Worm (Caenorhabditis elegans) whole organism, late embryonic: ENCODE data around the gene srh-71.

Experiments used
- C08G9.2 ChIP-seq: sonication (generic microtip); optimal IDR thresholded peaks from 2 replicates; lab custom pipeline; 2016; ENCODE audit warnings: mild to moderate bottlenecking, missing genetic modification characterization, moderate library complexity, missing compliant biosample characterization
- F13H6.1 ChIP-seq: sonication (generic microtip); optimal IDR thresholded peaks from 2 replicates; lab custom pipeline; 2016; ENCODE audit warnings: missing genetic modification characterization, missing compliant biosample characterization
- K09A11.1 ChIP-seq: sonication (generic microtip); optimal IDR thresholded peaks from 2 replicates; lab custom pipeline; 2017; ENCODE audit warnings: antibody characterized with exemption, mild to moderate bottlenecking, missing genetic modification characterization, missing compliant biosample characterization; ENCODE audit not compliant: insufficient read depth
- Y22D7AL.16 ChIP-seq: sonication (generic microtip); optimal IDR thresholded peaks from 2 replicates; lab custom pipeline; 2016; ENCODE audit warnings: missing genetic modification characterization, missing compliant biosample characterization
- ceh-18 ChIP-seq: sonication (generic microtip); optimal IDR thresholded peaks from 2 replicates; lab custom pipeline; 2016; ENCODE audit warnings: missing genetic modification characterization, missing compliant biosample characterization
- ceh-2 ChIP-seq: sonication (generic microtip); optimal IDR thresholded peaks from 2 replicates; lab custom pipeline; 2016; ENCODE audit warnings: missing genotype, missing genetic modification characterization, missing compliant biosample characterization
- ceh-30 ChIP-seq: fragments of 150-350 bp; optimal IDR thresholded peaks from 2 replicates; lab custom pipeline; 2014; ENCODE audit warnings: missing biosample characterization, missing genetic modification characterization
- ceh-31 ChIP-seq: sonication (generic microtip); optimal IDR thresholded peaks from 2 replicates; lab custom pipeline; 2016; ENCODE audit warnings: missing genetic modification characterization, missing compliant biosample characterization
- ceh-45 ChIP-seq: fragments of 200-800 bp; sonication (Bioruptor generic); IDR thresholded peaks from 2 replicates; pipeline ENCODE4 v1.3.6; 2022; ENCODE audit warnings: missing genetic modification reagents, missing genetic modification characterization, missing compliant biosample characterization
- ceh-48 ChIP-seq: sonication (generic microtip); optimal IDR thresholded peaks from 2 replicates; lab custom pipeline; 2016; ENCODE audit warnings: missing genetic modification characterization, inconsistent platforms, missing compliant biosample characterization
- ceh-6 ChIP-seq: fragments of 200-800 bp; sonication (Bioruptor generic); optimal IDR thresholded peaks from 2 replicates; lab custom pipeline; 2018; ENCODE audit warnings: mild to moderate bottlenecking, missing genetic modification characterization, missing compliant biosample characterization
- che-1 ChIP-seq: sonication (generic microtip); optimal IDR thresholded peaks from 2 replicates; lab custom pipeline; 2016; ENCODE audit warnings: mild to moderate bottlenecking, missing genetic modification characterization, missing compliant biosample characterization
- dve-1 ChIP-seq: sonication (generic microtip); optimal IDR thresholded peaks from 2 replicates; lab custom pipeline; 2017; ENCODE audit warnings: antibody characterized with exemption, mild to moderate bottlenecking, missing genetic modification characterization, missing compliant biosample characterization
- elt-4 ChIP-seq: sonication (generic microtip); optimal IDR thresholded peaks from 2 replicates; lab custom pipeline; 2016; ENCODE audit warnings: missing genetic modification characterization, missing compliant biosample characterization
- ets-4 ChIP-seq: sonication (generic microtip); optimal IDR thresholded peaks from 2 replicates; lab custom pipeline; 2016; ENCODE audit warnings: missing genetic modification characterization, missing compliant biosample characterization
- eyg-1 ChIP-seq: sonication (generic microtip); optimal IDR thresholded peaks from 2 replicates; lab custom pipeline; 2016; ENCODE audit warnings: missing genotype, missing genetic modification characterization, missing compliant biosample characterization
- fkh-6 ChIP-seq: sonication (generic microtip); optimal IDR thresholded peaks from 2 replicates; lab custom pipeline; 2016; ENCODE audit warnings: missing genetic modification characterization, missing compliant biosample characterization
- hlh-13 ChIP-seq: fragments of 200-800 bp; sonication (Bioruptor generic); optimal IDR thresholded peaks from 2 replicates; lab custom pipeline; 2018; ENCODE audit warnings: mild to moderate bottlenecking, missing genetic modification characterization, missing compliant biosample characterization
- hlh-15 ChIP-seq: sonication (generic microtip); optimal IDR thresholded peaks from 2 replicates; lab custom pipeline; 2016; ENCODE audit warnings: missing genetic modification characterization, missing compliant biosample characterization
- hlh-6 ChIP-seq: sonication (generic microtip); optimal IDR thresholded peaks from 2 replicates; lab custom pipeline; 2016; ENCODE audit warnings: missing genotype, missing genetic modification characterization, missing compliant biosample characterization
- hlh-8 ChIP-seq: sonication (generic microtip); optimal IDR thresholded peaks from 2 replicates; lab custom pipeline; 2016; ENCODE audit warnings: missing genotype, missing genetic modification characterization, missing compliant biosample characterization
- lim-6 ChIP-seq: sonication (generic microtip); optimal IDR thresholded peaks from 2 replicates; lab custom pipeline; 2016; ENCODE audit warnings: missing genetic modification characterization, missing compliant biosample characterization
- madf-2 ChIP-seq: sonication (generic microtip); optimal IDR thresholded peaks from 2 replicates; lab custom pipeline; 2017; ENCODE audit warnings: missing genetic modification characterization, missing compliant biosample characterization
- npax-4 ChIP-seq: sonication (generic microtip); optimal IDR thresholded peaks from 2 replicates; lab custom pipeline; 2016; ENCODE audit warnings: missing genetic modification characterization, missing compliant biosample characterization
- pag-3 ChIP-seq: sonication (generic microtip); optimal IDR thresholded peaks from 2 replicates; lab custom pipeline; 2016; ENCODE audit warnings: missing compliant biosample characterization, missing genetic modification characterization, borderline replicate concordance
- ref-2 ChIP-seq: sonication (generic microtip); optimal IDR thresholded peaks from 2 replicates; lab custom pipeline; 2016; ENCODE audit warnings: missing genetic modification characterization, missing compliant biosample characterization
- sox-4 ChIP-seq: sonication (generic microtip); optimal IDR thresholded peaks from 2 replicates; lab custom pipeline; 2017; ENCODE audit warnings: mild to moderate bottlenecking, missing genetic modification characterization, inconsistent platforms, missing compliant biosample characterization
- syd-9 ChIP-seq: sonication (generic microtip); optimal IDR thresholded peaks from 2 replicates; lab custom pipeline; 2016; ENCODE audit warnings: mild to moderate bottlenecking, missing genetic modification characterization, moderate library complexity, missing compliant biosample characterization
- tbx-2 ChIP-seq: sonication (generic microtip); optimal IDR thresholded peaks from 2 replicates; lab custom pipeline; 2016; ENCODE audit warnings: missing genetic modification characterization, missing compliant biosample characterization
- tbx-7 ChIP-seq: sonication (generic microtip); optimal IDR thresholded peaks from 2 replicates; lab custom pipeline; 2016; ENCODE audit warnings: missing genotype, missing genetic modification characterization, missing compliant biosample characterization
- ttx-3 ChIP-seq: sonication (generic microtip); optimal IDR thresholded peaks from 2 replicates; lab custom pipeline; 2016; ENCODE audit warnings: missing genetic modification reagents, missing genetic modification characterization, missing compliant biosample characterization
- unc-3 ChIP-seq, 2 experiments: fragments of 200-800 bp in 1 of 2; sonication (Bioruptor generic) in 1 of 2; sonication (generic microtip) in 1 of 2; conservative IDR thresholded peaks in 1 of 2; optimal IDR thresholded peaks in 1 of 2; 2 replicates each; pipeline versions ENCODE4 v1.3.6 to Lab custom; 2016 to 2022; ENCODE audit warnings: missing compliant biosample characterization in 2 of 2, missing genetic modification characterization in 2 of 2, missing genetic modification reagents in 1 of 2
- unc-42 ChIP-seq: sonication (generic microtip); optimal IDR thresholded peaks from 2 replicates; lab custom pipeline; 2016; ENCODE audit warnings: missing genotype, missing genetic modification characterization, missing compliant biosample characterization
- unc-55 ChIP-seq: sonication (generic microtip); optimal IDR thresholded peaks from 2 replicates; lab custom pipeline; 2017; ENCODE audit warnings: missing biosample characterization, missing genetic modification reagents, missing genetic modification characterization
- unc-86 ChIP-seq: sonication (generic microtip); optimal IDR thresholded peaks from 2 replicates; lab custom pipeline; 2016; ENCODE audit warnings: missing genetic modification characterization, missing compliant biosample characterization

The srh-71 gene

ce11 chrII:3096857-3097256 is 26.4 kb upstream of the srh-71 start, which contains the start of gene Y25C1A.14:
TSS of gene Y25C1A.14 (minus strand) at chrII:3096957.
- TF ChIP-seq syd-9 (tag; lab: Kevin White, UChicago) = no peak
- TF ChIP-seq hlh-6 (tag; lab: Kevin White, UChicago) = no peak
- TF ChIP-seq eyg-1 (tag; lab: Kevin White, UChicago) = no peak
- no peak for TF ChIP-seq ref-2
- no peak for TF ChIP-seq unc-42
- no peak for TF ChIP-seq unc-3 (GFP tag; conservative IDR thresholded peaks at IDR 0.05; lab: Robert Waterston, UW)
- TF ChIP-seq unc-3 (tag; optimal IDR thresholded peaks at IDR 0.05; lab: Kevin White, UChicago) = no peak
- no peak for TF ChIP-seq Y22D7AL.16 (tag; lab: Kevin White, UChicago)
- TF ChIP-seq hlh-8 (tag; lab: Kevin White, UChicago) = no peak
- TF ChIP-seq, all 69 proteins: peak for 0

- TF ChIP-seq C08G9.2 (tag; lab: Kevin White, UChicago) (no peak), ref-2 (no peak), sox-4 (tag; lab: Kevin White, UChicago) (no peak), ceh-2 (tag; lab: Kevin White, UChicago) (no peak), unc-86 (no peak), unc-3 (GFP tag; conservative IDR thresholded peaks at IDR 0.05; lab: Robert Waterston, UW) (no peak), unc-3 (tag; optimal IDR thresholded peaks at IDR 0.05; lab: Kevin White, UChicago) (no peak), unc-55 (no peak), madf-2 (tag; lab: Kevin White, UChicago) (no peak), ceh-18 (no peak), ceh-6 (no peak)
Observed at ce11 chrII:3100546-3100945, 22.8 kb upstream of the srh-71 start, which contains the start of gene srg-24. TSS of gene srg-24 (minus strand) at chrII:3100646.

DNA sequence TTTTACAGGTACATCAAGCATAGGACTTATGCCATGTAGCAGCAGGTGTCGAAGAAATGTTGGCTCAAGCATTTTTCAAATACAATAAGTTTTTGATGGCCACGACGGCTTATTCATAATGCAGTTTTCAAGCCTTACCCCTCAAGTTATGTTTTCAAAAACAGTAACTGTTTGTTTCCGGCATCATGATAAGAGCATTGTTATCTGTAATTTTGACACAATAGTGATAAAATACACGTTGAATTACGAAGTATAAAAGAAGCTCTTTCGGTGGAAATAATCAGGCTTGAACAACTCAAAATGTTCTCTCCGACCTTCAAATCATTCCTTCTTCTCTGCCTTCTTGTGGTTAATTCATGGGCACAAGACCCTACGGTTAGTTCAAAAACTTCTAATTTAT is 21.3 kb upstream of the srh-71 start, which contains the start of gene clec-121:
Gene clec-121, plus strand, starts transcription at position 301 of the 400 bp plus-strand sequence.
- TF ChIP-seq ceh-31 (tag; lab: Kevin White, UChicago) = no peak
- no peak for TF ChIP-seq ceh-45
- TF ChIP-seq ceh-48 (tag; lab: Kevin White, UChicago) = no peak
- no peak for TF ChIP-seq F13H6.1 (tag; lab: Kevin White, UChicago)
- TF ChIP-seq syd-9 (tag; lab: Kevin White, UChicago) = no peak
- no peak for TF ChIP-seq hlh-13 (GFP tag; lab: Kevin White, UChicago)
- TF ChIP-seq tbx-2 = no peak
- no peak for TF ChIP-seq npax-4 (tag; lab: Kevin White, UChicago)
- TF ChIP-seq ets-4 (tag; lab: Kevin White, UChicago) = no peak
- TF ChIP-seq ceh-30 (tag; lab: Kevin White, UChicago) = no peak

DNA sequence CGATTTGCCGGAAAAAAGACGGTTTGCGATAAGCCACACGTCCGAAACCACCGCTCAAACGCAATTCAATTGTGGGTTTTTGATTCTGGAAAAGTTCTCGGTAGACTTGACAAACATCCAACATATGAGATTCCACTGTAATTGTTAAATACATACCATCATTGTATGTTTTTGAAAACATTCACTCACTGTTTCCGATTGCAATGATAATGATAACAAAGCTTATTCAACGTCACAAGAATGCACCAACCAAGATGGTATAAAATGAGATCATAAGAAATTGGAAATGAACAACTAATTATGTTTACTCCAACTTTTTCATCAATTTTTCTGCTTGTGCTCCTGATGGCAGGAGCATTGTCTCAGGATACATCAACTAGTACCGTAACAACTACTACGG is 17.5 kb upstream of the srh-71 start, which contains the start of gene clec-122:
Gene clec-122, plus strand, starts transcription at position 301 of the 400 bp plus-strand sequence.
- TF ChIP-seq pag-3 (tag; lab: Kevin White, UChicago) (no peak), hlh-15 (no peak), ttx-3 (tag; lab: Kevin White, UChicago) (no peak), che-1 (tag; lab: Kevin White, UChicago) (no peak), ref-2 (no peak), tbx-7 (tag; lab: Kevin White, UChicago) (no peak), dve-1 (tag; lab: Kevin White, UChicago) (no peak), K09A11.1 (no peak), fkh-6 (tag; lab: Kevin White, UChicago) (no peak), Y22D7AL.16 (tag; lab: Kevin White, UChicago) (no peak)

DNA sequence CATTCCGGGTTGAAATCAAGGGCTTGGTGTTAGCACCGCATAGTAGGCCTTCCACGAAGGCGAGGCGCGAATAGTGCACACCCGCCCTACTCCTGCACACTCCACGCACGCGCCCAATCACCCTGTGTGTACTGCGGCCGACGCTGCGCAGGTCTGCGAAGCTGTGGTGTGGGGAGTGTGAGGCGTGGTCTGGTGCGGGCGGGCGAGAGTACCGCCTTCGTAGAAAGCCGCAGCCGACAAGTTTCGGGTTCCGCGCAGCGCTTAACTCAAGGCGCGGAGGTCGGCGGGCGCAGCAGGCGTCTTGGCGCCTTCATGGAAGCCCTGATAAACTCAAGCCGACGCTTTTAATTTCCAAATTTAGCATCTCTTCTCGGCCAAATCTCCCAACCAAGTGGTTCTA is 15.2 kb upstream of the srh-71 start:
- TF ChIP-seq lim-6 (tag; lab: Kevin White, UChicago) (no peak), elt-4 (no peak), hlh-6 (tag; lab: Kevin White, UChicago) (peak; percentile 34)
